Fruit fly (Drosophila melanogaster) whole organism, embryonic: ENCODE measurements around the gene CheB98a.

ENCODE experiments used
- Antp ChIP-seq: fragments of 200-800 bp; sonication (Bioruptor generic); optimal IDR thresholded peaks from 3 replicates; lab custom pipeline; 2016; ENCODE audit warnings: missing biosample characterization, missing genetic modification characterization
- Atf6 ChIP-seq: fragments of 200-800 bp; sonication (Bioruptor generic); IDR thresholded peaks from 2 replicates; pipeline ENCODE4 v1.3.6; 2022; ENCODE audit warnings: missing biosample characterization, missing genetic modification characterization
- CG10543 ChIP-seq: fragments of 200-800 bp; sonication (Bioruptor generic); optimal IDR thresholded peaks from 3 replicates; lab custom pipeline; 2017; ENCODE audit warnings: missing biosample characterization, mild to moderate bottlenecking, missing genetic modification characterization, moderate library complexity
- CG11085 ChIP-seq: fragments of 200-800 bp; sonication (Bioruptor generic); IDR thresholded peaks from 2 replicates; pipeline ENCODE4 v1.3.6; 2022; ENCODE audit warnings: missing biosample characterization, missing genetic modification characterization
- CG11093 ChIP-seq: fragments of 200-800 bp; sonication (Bioruptor generic); IDR thresholded peaks from 3 replicates; pipeline ENCODE4 v1.3.6; 2022; ENCODE audit warnings: missing biosample characterization, missing genetic modification characterization
- CG11456 ChIP-seq: fragments of 200-800 bp; sonication (Bioruptor generic); IDR thresholded peaks from 3 replicates; pipeline ENCODE4 v1.3.6; 2022; ENCODE audit warnings: missing biosample characterization, missing genetic modification characterization
- CG11504 ChIP-seq: fragments of 200-800 bp; sonication (Bioruptor generic); optimal IDR thresholded peaks from 3 replicates; lab custom pipeline; 2019; ENCODE audit warnings: missing biosample characterization, mild to moderate bottlenecking, missing genetic modification characterization, moderate library complexity
- CG11696 ChIP-seq: fragments of 200-800 bp; sonication (Bioruptor generic); IDR thresholded peaks from 2 replicates; pipeline ENCODE4 v1.3.6; 2022; ENCODE audit warnings: missing biosample characterization, missing genetic modification characterization
- CG12104 ChIP-seq: fragments of 200-800 bp; sonication (Bioruptor generic); optimal IDR thresholded peaks from 3 replicates; lab custom pipeline; 2016; ENCODE audit warnings: missing biosample characterization, missing genetic modification characterization
- CG12155 ChIP-seq: fragments of 200-800 bp; sonication (Bioruptor generic); optimal IDR thresholded peaks from 3 replicates; lab custom pipeline; 2016; ENCODE audit warnings: missing biosample characterization, missing genetic modification characterization
- CG13123 ChIP-seq: fragments of 200-800 bp; sonication (Bioruptor generic); optimal IDR thresholded peaks from 2 replicates; lab custom pipeline; 2016; ENCODE audit warnings: missing biosample characterization, missing genetic modification characterization
- CG1602 ChIP-seq: fragments of 200-800 bp; sonication (Bioruptor generic); optimal IDR thresholded peaks from 3 replicates; lab custom pipeline; 2016; ENCODE audit warnings: missing biosample characterization, missing genetic modification characterization
- CG16779 ChIP-seq: fragments of 200-800 bp; sonication (Bioruptor generic); IDR thresholded peaks from 2 replicates; pipeline ENCODE4 v1.3.6; 2022; ENCODE audit warnings: missing biosample characterization, missing genetic modification characterization
- CG34224 ChIP-seq: fragments of 200-800 bp; sonication (Bioruptor generic); IDR thresholded peaks from 3 replicates; pipeline ENCODE4 v1.3.6; 2022; ENCODE audit warnings: missing biosample characterization, missing genetic modification characterization; ENCODE audit not compliant: partially characterized antibody
- CG34422 ChIP-seq: fragments of 200-800 bp; sonication (Bioruptor generic); IDR thresholded peaks from 3 replicates; pipeline ENCODE4 v1.3.6; 2022; ENCODE audit warnings: missing biosample characterization, missing genetic modification characterization
- CG3995 ChIP-seq: fragments of 200-800 bp; sonication (Bioruptor generic); optimal IDR thresholded peaks from 3 replicates; lab custom pipeline; 2016; ENCODE audit warnings: missing biosample characterization, missing genetic modification characterization
- CG4424 ChIP-seq: fragments of 200-800 bp; sonication (Bioruptor generic); optimal IDR thresholded peaks from 3 replicates; lab custom pipeline; 2016; ENCODE audit warnings: missing biosample characterization, missing genetic modification characterization
- CG6689 ChIP-seq: fragments of 200-800 bp; sonication (Bioruptor generic); IDR thresholded peaks from 2 replicates; pipeline ENCODE4 v1.3.6; 2022; ENCODE audit warnings: missing biosample characterization, missing genetic modification characterization
- CG7372 ChIP-seq: fragments of 200-800 bp; sonication (Bioruptor generic); IDR thresholded peaks from 2 replicates; pipeline ENCODE4 v1.3.6; 2022; ENCODE audit warnings: missing biosample characterization, missing genetic modification characterization
- CG8281 ChIP-seq: fragments of 200-800 bp; sonication (Bioruptor generic); optimal IDR thresholded peaks from 2 replicates; lab custom pipeline; 2018; ENCODE audit warnings: missing biosample characterization, mild to moderate bottlenecking, missing genetic modification characterization, moderate library complexity
- CG8924 ChIP-seq: fragments of 200-800 bp; optimal IDR thresholded peaks from 3 replicates; lab custom pipeline; 2019; ENCODE audit warnings: missing biosample characterization, mild to moderate bottlenecking, missing genetic modification characterization, moderate library complexity
- CrebB ChIP-seq: fragments of 200-800 bp; sonication (Bioruptor generic); optimal IDR thresholded peaks from 3 replicates; lab custom pipeline; 2018; ENCODE audit warnings: missing biosample characterization, mild to moderate bottlenecking, missing genetic modification characterization
- HHEX ChIP-seq: fragments of 200-800 bp; sonication (Bioruptor generic); optimal IDR thresholded peaks from 3 replicates; lab custom pipeline; 2017; ENCODE audit warnings: missing biosample characterization, mild to moderate bottlenecking, missing genetic modification characterization, missing genetic modification reagents
- Hey ChIP-seq: fragments of 200-800 bp; sonication (Bioruptor generic); optimal IDR thresholded peaks from 3 replicates; lab custom pipeline; 2018; ENCODE audit warnings: missing biosample characterization, mild to moderate bottlenecking, missing genetic modification characterization
- Hr3 ChIP-seq: fragments of 200-800 bp; sonication (Bioruptor generic); optimal IDR thresholded peaks from 3 replicates; lab custom pipeline; 2016; ENCODE audit warnings: missing biosample characterization, missing genetic modification characterization
- Hr51 ChIP-seq, 2 experiments: fragments of 200-800 bp; sonication (Bioruptor generic); optimal IDR thresholded peaks; 2 replicates in 1 of 2; 3 replicates in 1 of 2; lab custom pipeline; 2016 to 2018; ENCODE audit warnings: missing biosample characterization in 2 of 2, missing genetic modification characterization in 2 of 2, mild to moderate bottlenecking in 1 of 2, moderate library complexity in 1 of 2
- Hr78 ChIP-seq, 2 experiments: fragments of 200-800 bp in 1 of 2; fragments of >200 bp in 1 of 2; sonication (Bioruptor generic) in 1 of 2; optimal IDR thresholded peaks; 2 replicates each; lab custom pipeline; 2017 to 2019; ENCODE audit warnings: missing biosample characterization in 2 of 2, missing genetic modification characterization in 2 of 2, mild to moderate bottlenecking in 1 of 2, moderate library complexity in 1 of 2
- Lpt ChIP-seq: fragments of >200 bp; optimal IDR thresholded peaks from 2 replicates; lab custom pipeline; 2018; ENCODE audit warnings: missing biosample characterization, missing genetic modification characterization
- Med ChIP-seq: fragments of 200-800 bp; sonication (Bioruptor generic); peaks from one replicate; lab custom pipeline; 2016; ENCODE audit warnings: missing biosample characterization, missing genetic modification characterization, mild to moderate bottlenecking, inconsistent platforms, moderate library complexity
- Mrtf ChIP-seq: fragments of 200-800 bp; sonication (Bioruptor generic); IDR thresholded peaks from 3 replicates; pipeline ENCODE4 v1.3.6; 2022; ENCODE audit warnings: missing biosample characterization, missing genetic modification characterization
- NFAT ChIP-seq: fragments of 200-800 bp; sonication (Bioruptor generic); IDR thresholded peaks from 2 replicates; pipeline ENCODE4 v1.3.6; 2022; ENCODE audit warnings: missing biosample characterization, missing genetic modification characterization
- Nf-YA ChIP-seq: fragments of 200-800 bp; sonication (Bioruptor generic); IDR thresholded peaks from 2 replicates; pipeline ENCODE4 v1.3.6; 2022; ENCODE audit warnings: missing biosample characterization, missing genetic modification characterization
- Opbp ChIP-seq: fragments of 200-800 bp; sonication (Bioruptor generic); IDR thresholded peaks from 3 replicates; pipeline ENCODE4 v1.3.6; 2022; ENCODE audit warnings: missing biosample characterization, missing genetic modification characterization; ENCODE audit not compliant: partially characterized antibody
- Ptx1 ChIP-seq: fragments of 200-800 bp; sonication (Bioruptor generic); IDR thresholded peaks from 2 replicates; pipeline ENCODE4 v1.3.6; 2022; ENCODE audit warnings: missing biosample characterization, missing genetic modification characterization
- TFAM ChIP-seq: fragments of 200-800 bp; sonication (Bioruptor generic); optimal IDR thresholded peaks from 2 replicates; lab custom pipeline; 2017; ENCODE audit warnings: missing biosample characterization, missing genetic modification characterization, inconsistent platforms
- Tbp ChIP-seq: fragments of >200 bp; optimal IDR thresholded peaks from 2 replicates; lab custom pipeline; 2018; ENCODE audit warnings: missing biosample characterization, missing genetic modification characterization
- ase ChIP-seq: fragments of 200-800 bp; sonication (Bioruptor generic); IDR thresholded peaks from 3 replicates; pipeline ENCODE4 v1.3.6; 2022; ENCODE audit warnings: missing biosample characterization, missing genetic modification characterization
- bab2 ChIP-seq: fragments of 200-800 bp; sonication (Bioruptor generic); optimal IDR thresholded peaks from 2 replicates; lab custom pipeline; 2016; ENCODE audit warnings: missing biosample characterization, missing genetic modification characterization
- esg ChIP-seq: fragments of 200-800 bp; sonication (Bioruptor generic); conservative IDR thresholded peaks from 2 replicates; pipeline ENCODE4 v1.3.6; 2022; ENCODE audit warnings: missing biosample characterization, missing genetic modification characterization
- eve ChIP-seq, 2 experiments: fragments of >200 bp; optimal IDR thresholded peaks; 2 replicates each; lab custom pipeline; 2017; ENCODE audit warnings: missing biosample characterization in 2 of 2, missing genetic modification characterization in 2 of 2
- exex ChIP-seq: fragments of 200-800 bp; sonication (Bioruptor generic); optimal IDR thresholded peaks from 4 replicates; lab custom pipeline; 2018; ENCODE audit warnings: missing biosample characterization, mild to moderate bottlenecking, missing genetic modification characterization, moderate library complexity
- gcm ChIP-seq: fragments of 200-800 bp; sonication (Bioruptor generic); optimal IDR thresholded peaks from 2 replicates; lab custom pipeline; 2019; ENCODE audit warnings: missing biosample characterization, mild to moderate bottlenecking, missing genetic modification characterization, moderate library complexity
- gro ChIP-seq: fragments of 200-800 bp; sonication (Bioruptor generic); optimal IDR thresholded peaks from 2 replicates; lab custom pipeline; 2016; ENCODE audit warnings: missing biosample characterization, missing genetic modification characterization
- gt ChIP-seq: fragments of 200-800 bp; sonication (Bioruptor generic); IDR thresholded peaks from 2 replicates; pipeline ENCODE4 v1.3.6; 2022; ENCODE audit warnings: missing biosample characterization, missing genetic modification characterization
- hbn ChIP-seq: fragments of 200-800 bp; sonication (Bioruptor generic); IDR thresholded peaks from 2 replicates; pipeline ENCODE4 v1.3.6; 2022; ENCODE audit warnings: missing biosample characterization, missing genetic modification characterization; ENCODE audit not compliant: partially characterized antibody
- sisA ChIP-seq: fragments of 200-800 bp; sonication (Bioruptor generic); IDR thresholded peaks from 2 replicates; pipeline ENCODE4 v1.3.6; 2022; ENCODE audit warnings: missing biosample characterization, missing genetic modification characterization
- stc ChIP-seq: fragments of 200-800 bp; sonication (Bioruptor generic); IDR thresholded peaks from 2 replicates; pipeline ENCODE4 v1.3.6; 2022; ENCODE audit warnings: missing biosample characterization, missing genetic modification characterization
- trem ChIP-seq: fragments of 200-800 bp; optimal IDR thresholded peaks from 3 replicates; lab custom pipeline; 2019; ENCODE audit warnings: missing biosample characterization, mild to moderate bottlenecking, missing genetic modification characterization, moderate library complexity
- ttk ChIP-seq: fragments of 200-800 bp; sonication (Bioruptor generic); IDR thresholded peaks from 2 replicates; pipeline ENCODE4 v2.1.2; 2022; ENCODE audit warnings: missing biosample characterization, missing genetic modification characterization
- yki ChIP-seq: fragments of >200 bp; optimal IDR thresholded peaks from 3 replicates; lab custom pipeline; 2018
- zf30C ChIP-seq: fragments of 200-800 bp; sonication (Bioruptor generic); optimal IDR thresholded peaks from 3 replicates; lab custom pipeline; 2018; ENCODE audit warnings: missing biosample characterization, mild to moderate bottlenecking, missing genetic modification characterization

The CheB98a gene

DNA sequence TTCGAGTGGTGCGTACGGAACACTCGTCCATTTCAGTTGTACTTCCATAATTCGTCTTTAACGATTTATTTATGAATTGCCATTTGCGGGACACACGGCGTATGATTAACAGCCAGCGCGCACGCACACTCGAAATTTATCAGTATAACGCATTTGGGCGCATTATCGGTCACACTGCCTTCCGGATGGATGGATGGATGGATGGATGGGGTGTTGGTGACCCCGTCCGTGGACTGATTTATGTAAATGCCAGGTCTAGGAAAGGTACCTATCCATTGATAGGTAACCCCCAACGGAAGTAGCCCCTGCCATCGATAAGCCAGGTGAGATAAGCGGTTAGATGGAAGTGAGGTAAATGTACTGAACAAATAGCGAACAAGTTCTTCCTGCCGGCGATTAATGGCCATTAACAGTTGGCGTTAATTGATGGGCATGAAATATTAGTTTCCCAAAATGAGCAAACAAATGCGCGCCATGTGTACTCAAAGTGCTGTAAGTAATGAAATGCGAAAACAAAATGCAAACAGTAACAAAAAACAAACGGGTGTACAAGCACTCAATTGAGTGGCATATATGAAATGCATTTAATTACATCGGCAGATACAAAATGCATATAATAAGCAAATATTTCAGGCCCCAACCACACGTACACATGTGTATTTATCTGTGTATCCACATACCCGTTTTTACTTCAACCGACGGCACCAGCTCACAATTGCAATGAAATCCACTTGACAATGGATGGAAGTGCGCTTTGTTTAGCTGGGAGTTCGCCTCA lies 42.4 kb downstream of the CheB98a start:
- no peak for TF ChIP-seq CG1602 (GFP tag; lab: Kevin White, UChicago)
- TF ChIP-seq exex (tag; lab: Kevin White, UChicago): peak; percentile 36
- no peak for TF ChIP-seq Nf-YA
- TF ChIP-seq Hey (tag; lab: Kevin White, UChicago): peak; percentile 43
- no peak for TF ChIP-seq Antp (GFP tag; lab: Kevin White, UChicago)
- TF ChIP-seq esg: no peak
- peak; percentile 43 for TF ChIP-seq Med
- no peak for TF ChIP-seq ttk (GFP tag; lab: Robert Waterston, UW)
- TF ChIP-seq Mrtf (GFP tag; lab: Robert Waterston, UW): no peak
- TF ChIP-seq TFAM (GFP tag; lab: Kevin White, UChicago): no peak
- TF ChIP-seq trem (tag; lab: Kevin White, UChicago): no peak
- no peak for TF ChIP-seq Tbp
- TF ChIP-seq Lpt (GFP tag; lab: Kevin White, UChicago): no peak
- peak; percentile 66 for TF ChIP-seq CG8281 (tag; lab: Kevin White, UChicago)
- TF ChIP-seq CG7372 (GFP tag; lab: Robert Waterston, UW): peak; percentile 38; the same call in 1 of the 2 replicates
- no peak for TF ChIP-seq CG12155 (GFP tag; lab: Kevin White, UChicago)
- TF ChIP-seq eve (GFP tag; optimal IDR thresholded peaks at IDR 0.05; lab: Kevin White, UChicago): peak in 1 of 2 experiments; percentile 54
- no peak for TF ChIP-seq CG34422 (GFP tag; lab: Robert Waterston, UW)
- no peak for TF ChIP-seq NFAT
- TF ChIP-seq gt: no peak
- TF ChIP-seq Hr3 (GFP tag; lab: Kevin White, UChicago): no peak
- TF ChIP-seq CG11456: no peak
- no peak for TF ChIP-seq CG34224 (GFP tag; lab: Robert Waterston, UW)
- TF ChIP-seq Hr78 (GFP tag; optimal IDR thresholded peaks at IDR 0.05; lab: Kevin White, UChicago): peak in 1 of 2 experiments; percentile 25
- no peak for TF ChIP-seq CG11696
- no peak for TF ChIP-seq yki (lab: Kevin White, UChicago)
- no peak for TF ChIP-seq ase (GFP tag; lab: Robert Waterston, UW)
- TF ChIP-seq CG11085: no peak
- TF ChIP-seq CG4424 (GFP tag; lab: Kevin White, UChicago): no peak
- no peak for TF ChIP-seq zf30C (GFP tag; lab: Kevin White, UChicago)
- TF ChIP-seq CG11504: no peak
- TF ChIP-seq CG13123 (GFP tag; lab: Kevin White, UChicago): no peak
- no peak for TF ChIP-seq CrebB
- TF ChIP-seq stc (GFP tag; lab: Robert Waterston, UW): no peak
- TF ChIP-seq hbn: no peak
- TF ChIP-seq HHEX: no peak
- no peak for TF ChIP-seq Hr51 (GFP tag; optimal IDR thresholded peaks at IDR 0.05; lab: Kevin White, UChicago)

DNA sequence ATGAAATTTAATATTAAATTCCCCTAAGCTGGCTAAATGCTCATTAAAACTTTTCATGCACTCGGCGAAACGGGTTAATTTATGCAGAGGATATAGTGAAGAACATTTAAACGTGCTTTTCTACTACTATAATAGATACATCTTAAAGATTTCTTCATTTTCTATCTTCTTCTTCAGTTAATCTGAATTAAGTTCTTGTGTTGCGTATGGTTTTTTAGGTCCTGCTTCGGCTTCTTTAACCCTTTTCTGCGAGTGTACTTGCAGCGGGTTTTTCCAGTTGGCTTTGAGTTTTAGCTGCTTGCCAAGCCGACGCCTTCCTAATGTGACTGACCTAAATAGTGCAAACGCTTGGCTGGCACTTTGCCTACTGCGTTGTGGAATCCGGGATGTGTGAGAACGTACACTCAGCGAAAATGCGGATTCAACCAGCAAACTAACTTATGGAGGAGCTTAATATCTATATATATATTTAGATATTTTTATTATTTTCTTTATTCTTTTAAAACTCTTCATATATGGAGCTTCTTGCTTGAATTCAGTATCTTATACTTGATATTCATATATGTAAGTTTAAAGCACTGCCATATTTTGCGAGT lies 44.3 kb downstream of the CheB98a start:
- TF ChIP-seq CG11093 (no peak), gro (GFP tag; lab: Kevin White, UChicago) (no peak), bab2 (GFP tag; lab: Kevin White, UChicago) (no peak), CG10543 (no peak), CG3995 (GFP tag; lab: Kevin White, UChicago) (no peak), Atf6 (GFP tag; lab: Robert Waterston, UW) (no peak), CG8924 (tag; lab: Kevin White, UChicago) (no peak), CG16779 (GFP tag; lab: Robert Waterston, UW) (no peak), eve (GFP tag; optimal IDR thresholded peaks at IDR 0.05; lab: Kevin White, UChicago) (peak in 1 of 2 experiments; percentile 57), Med (peak; percentile 64), CG6689 (GFP tag; lab: Robert Waterston, UW) (0 out of 2 replicates have a peak, but pooled peaks have one; percentile 17), Ptx1 (GFP tag; lab: Robert Waterston, UW) (0 out of 2 replicates have a peak, but pooled peaks have one; percentile 16), ttk (GFP tag; lab: Robert Waterston, UW) (no peak), gcm (no peak), sisA (GFP tag; lab: Robert Waterston, UW) (peak; percentile 17; the same call in 1 of the 2 replicates), Opbp (GFP tag; lab: Robert Waterston, UW) (no peak), CG11504 (no peak), CG12104 (GFP tag; lab: Kevin White, UChicago) (no peak)
